Comparison of ENCODE assay signal across 3 worm cellular contexts in the genomic region with DNA sequence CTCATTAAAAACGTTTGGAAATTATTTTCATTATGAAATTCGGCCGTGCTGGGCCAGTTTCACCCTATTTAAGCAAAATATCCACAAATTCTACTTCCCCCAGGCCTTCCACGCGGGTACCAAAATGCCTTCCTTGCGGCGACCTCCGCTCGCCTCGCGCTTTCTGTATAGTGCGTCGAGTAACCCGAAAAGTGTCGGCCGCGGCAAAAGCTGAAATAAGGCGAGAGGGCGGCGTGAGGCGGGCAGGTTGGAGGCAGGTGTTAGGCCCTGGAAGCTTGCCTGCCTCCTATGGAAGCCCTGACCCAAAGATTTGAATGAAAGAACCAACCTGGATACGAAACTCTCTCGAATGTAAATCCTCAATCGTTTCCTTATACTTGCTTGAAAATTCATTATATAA.
A peak's percentile ranks its signal among the peaks of the same experiment; 100 is the strongest.
TF ChIP-seq lines count a peak whose summit lies in the region.

No protein-coding gene starts in this region.

TF ChIP-seq in whole organism, L4 larva, 104 proteins besides CTCF, POLR2A, EP300 and RAD21:
- TF ChIP-seq snpc-1.2 (GFP tag; IDR thresholded peaks at IDR 0.05; lab: Robert Waterston, UW) (0 out of 2 replicates have a peak, but pooled peaks have one; percentile 34), set-16 (GFP tag; IDR thresholded peaks at IDR 0.05; lab: Robert Waterston, UW) (peak; percentile 85), pha-4 (GFP tag; IDR thresholded peaks at IDR 0.05; lab: Robert Waterston, UW) (no peak), pha-4 (tag; optimal IDR thresholded peaks at IDR 0.05; lab: Kevin White, UChicago) (no peak)

TF ChIP-seq in whole organism, late embryonic, 69 proteins besides CTCF, POLR2A, EP300 and RAD21:
- no peak for TF ChIP-seq C08G9.2 (tag; optimal IDR thresholded peaks at IDR 0.05; lab: Kevin White, UChicago)
- peak; percentile 6 for TF ChIP-seq ref-2 (tag; optimal IDR thresholded peaks at IDR 0.05; lab: Kevin White, UChicago)
TF ChIP-seq in whole organism, late embryonic: peak in this region for 1.

TF ChIP-seq in whole organism, young adult, 124 proteins besides CTCF, POLR2A, EP300 and RAD21:
- TF ChIP-seq mel-28 (tag; optimal IDR thresholded peaks at IDR 0.05; lab: Kevin White, UChicago; ENCODE audit: borderline replicate concordance) = no peak
- no peak for TF ChIP-seq nhr-80 (tag; optimal IDR thresholded peaks at IDR 0.05; lab: Kevin White, UChicago)
- no peak for TF ChIP-seq atf-7 (tag; optimal IDR thresholded peaks at IDR 0.05; lab: Kevin White, UChicago)
- TF ChIP-seq egrh-3 (GFP tag; IDR thresholded peaks at IDR 0.05; lab: Robert Waterston, UW) = peak; percentile 43; the same call in 1 of the 2 replicates
- TF ChIP-seq die-1 (tag; optimal IDR thresholded peaks at IDR 0.05; lab: Kevin White, UChicago) = no peak
- no peak for TF ChIP-seq mes-4 (tag; optimal IDR thresholded peaks at IDR 0.05; lab: Kevin White, UChicago)
- TF ChIP-seq ekl-4 (GFP tag; IDR thresholded peaks at IDR 0.05; lab: Robert Waterston, UW) = no peak
- TF ChIP-seq F10E7.11 (tag; optimal IDR thresholded peaks at IDR 0.05; lab: Kevin White, UChicago) = no peak
- TF ChIP-seq ceh-79 (tag; optimal IDR thresholded peaks at IDR 0.05; lab: Kevin White, UChicago) = no peak
- TF ChIP-seq zfh-2 (GFP tag; conservative IDR thresholded peaks at IDR 0.05; lab: Robert Waterston, UW) = peak; percentile 77
- TF ChIP-seq madf-10 (tag; optimal IDR thresholded peaks at IDR 0.05; lab: Kevin White, UChicago) = no peak
- no peak for TF ChIP-seq madf-3 (GFP tag; IDR thresholded peaks at IDR 0.05; lab: Robert Waterston, UW)
- no peak for TF ChIP-seq T07F8.4 (tag; optimal IDR thresholded peaks at IDR 0.05; lab: Kevin White, UChicago)
- TF ChIP-seq lag-1 (GFP tag; IDR thresholded peaks at IDR 0.05; lab: Robert Waterston, UW) = no peak
- no peak for TF ChIP-seq hsf-1 (GFP tag; IDR thresholded peaks at IDR 0.05; lab: Robert Waterston, UW)
